Worm (Caenorhabditis elegans): ENCODE measurements around the gene acdh-2.

The acdh-2 gene

ce11 chrII:5522637-5523036 lies 24.7 kb downstream of the acdh-2 start, which contains the start of gene ZK177.11:
Gene ZK177.11 (plus strand): TSS chrII:5522937.
- TF ChIP-seq Y105C5A.15 (GFP tag; IDR thresholded peaks at IDR 0.05), result no peak

ce11 chrII:5521411-5521810 lies 25.9 kb downstream of the acdh-2 start, which contains the start of gene ZK177.12:
Gene ZK177.12 (plus strand): TSS chrII:5521711.
- TF ChIP-seq T26A8.4 (GFP tag; IDR thresholded peaks at IDR 0.05), result no peak
- no peak for TF ChIP-seq zfp-3 (GFP tag; conservative IDR thresholded peaks at IDR 0.05)
- no peak for TF ChIP-seq hmg-1.1 (GFP tag; IDR thresholded peaks at IDR 0.05)
- no peak for TF ChIP-seq nhr-28 (tag; optimal IDR thresholded peaks at IDR 0.05)
- TF ChIP-seq nhr-10 (tag; optimal IDR thresholded peaks at IDR 0.05), result no peak
- TF ChIP-seq lir-3 (tag; optimal IDR thresholded peaks at IDR 0.05), result no peak
- TF ChIP-seq lin-39 (tag; optimal IDR thresholded peaks at IDR 0.05), result no peak
- no peak for TF ChIP-seq spr-3 (GFP tag; optimal IDR thresholded peaks at IDR 0.05)
- no peak for TF ChIP-seq nhr-111 (GFP tag; optimal IDR thresholded peaks at IDR 0.05)
- no peak for TF ChIP-seq F10B5.3 (tag; optimal IDR thresholded peaks at IDR 0.05)
- no peak for TF ChIP-seq pha-4 (GFP tag; IDR thresholded peaks at IDR 0.05)
- no peak for TF ChIP-seq pha-4 (tag; optimal IDR thresholded peaks at IDR 0.05)

ce11 chrII:5518910-5519309 lies 28.4 kb downstream of the acdh-2 start, which contains the start of gene ZK177.2:
Gene ZK177.2 (plus strand): TSS chrII:5519210.
- TF ChIP-seq zag-1 (tag; optimal IDR thresholded peaks at IDR 0.05) (no peak), daf-16 (GFP tag; optimal IDR thresholded peaks at IDR 0.05) (no peak), daf-16 (tag; optimal IDR thresholded peaks at IDR 0.05) (no peak), nhr-6 (tag; optimal IDR thresholded peaks at IDR 0.05) (no peak), dmd-6 (GFP tag; IDR thresholded peaks at IDR 0.05) (no peak), duxl-1 (tag; optimal IDR thresholded peaks at IDR 0.05; ENCODE audit: poor library complexity) (no peak)

- TF ChIP-seq dpl-1 (GFP tag; optimal IDR thresholded peaks at IDR 0.05) (no peak), attf-4 (tag; optimal IDR thresholded peaks at IDR 0.05) (no peak), lsy-2 (tag; optimal IDR thresholded peaks at IDR 0.05) (no peak), F44E2.7 (GFP tag; IDR thresholded peaks at IDR 0.05) (no peak), ZK337.2 (GFP tag; IDR thresholded peaks at IDR 0.05) (no peak), skn-1 (tag; optimal IDR thresholded peaks at IDR 0.05) (no peak), hlh-11 (tag; optimal IDR thresholded peaks at IDR 0.05) (no peak), daf-8 (GFP tag; IDR thresholded peaks at IDR 0.05) (no peak), Y75B8A.6 (GFP tag; IDR thresholded peaks at IDR 0.05) (no peak), dmd-6 (GFP tag; IDR thresholded peaks at IDR 0.05) (no peak), lin-1 (GFP tag; IDR thresholded peaks at IDR 0.05) (no peak), lin-39 (tag; optimal IDR thresholded peaks at IDR 0.05) (no peak), ceh-62 (tag; optimal IDR thresholded peaks at IDR 0.05) (no peak), fos-1 (tag; optimal IDR thresholded peaks at IDR 0.05) (no peak)
Observed at ce11 chrII:5518055-5518454, 29.2 kb downstream of the acdh-2 start.

- TF ChIP-seq daf-16 (GFP tag; optimal IDR thresholded peaks at IDR 0.05) (no peak), daf-16 (tag; optimal IDR thresholded peaks at IDR 0.05) (no peak), lin-1 (GFP tag; IDR thresholded peaks at IDR 0.05) (no peak), pqm-1 (tag; optimal IDR thresholded peaks at IDR 0.05) (no peak), D1046.2 (GFP tag; IDR thresholded peaks at IDR 0.05) (no peak), zfp-3 (GFP tag; conservative IDR thresholded peaks at IDR 0.05) (no peak), nhr-41 (GFP tag; IDR thresholded peaks at IDR 0.05) (no peak), daf-12 (tag; optimal IDR thresholded peaks at IDR 0.05) (no peak), mdt-29 (GFP tag; IDR thresholded peaks at IDR 0.05) (no peak), set-16 (GFP tag; IDR thresholded peaks at IDR 0.05) (no peak), ztf-7 (tag; optimal IDR thresholded peaks at IDR 0.05) (no peak), hif-1 (tag; optimal IDR thresholded peaks at IDR 0.05) (no peak), F37D6.2 (tag; optimal IDR thresholded peaks at IDR 0.05) (no peak), R02D3.7 (tag; optimal IDR thresholded peaks at IDR 0.05) (no peak), pha-4 (GFP tag; IDR thresholded peaks at IDR 0.05) (no peak), pha-4 (tag; optimal IDR thresholded peaks at IDR 0.05) (no peak), nhr-11 (tag; optimal IDR thresholded peaks at IDR 0.05) (no peak), aha-1 (tag) (no peak), madf-9 (GFP tag; conservative IDR thresholded peaks at IDR 0.05) (no peak), dmd-9 (GFP tag; IDR thresholded peaks at IDR 0.05) (no peak), nhr-48 (tag; optimal IDR thresholded peaks at IDR 0.05) (no peak), spr-3 (GFP tag; optimal IDR thresholded peaks at IDR 0.05) (no peak)
Observed at ce11 chrII:5517643-5518042, 29.6 kb downstream of the acdh-2 start, which contains the start of gene ZK177.9. Gene ZK177.9 (minus strand): TSS chrII:5517743.
